Worm (Caenorhabditis elegans): Measurements from ENCODE around the gene ZK1321.1.

ce11 chrII:9728506-9728905, 25.3 kb upstream of the ZK1321.1 start:
- TF ChIP-seq unc-62 (GFP tag; optimal IDR thresholded peaks at IDR 0.05 in 1 of 2) (no peak), unc-62 (tag; optimal IDR thresholded peaks at IDR 0.05) (no peak), ceh-82 (tag; optimal IDR thresholded peaks at IDR 0.05) (no peak), fos-1 (tag; optimal IDR thresholded peaks at IDR 0.05) (no peak), zag-1 (tag; optimal IDR thresholded peaks at IDR 0.05) (no peak), nhr-48 (tag; optimal IDR thresholded peaks at IDR 0.05) (no peak), ceh-44 (GFP tag; IDR thresholded peaks at IDR 0.05) (no peak), nhr-11 (tag; optimal IDR thresholded peaks at IDR 0.05) (no peak), zip-11 (GFP tag; IDR thresholded peaks at IDR 0.05) (no peak)
